Worm (Caenorhabditis elegans) whole organism, L3 larva: Measurements from ENCODE around the gene W06G6.2.

Experiments
- ama-1 ChIP-seq: fragments of 150-350 bp; optimal IDR thresholded peaks from 2 replicates; lab custom pipeline; 2018
- elt-1 ChIP-seq: fragments of 150-350 bp; optimal IDR thresholded peaks from 2 replicates; lab custom pipeline; 2014; ENCODE audit warnings: missing biosample characterization, missing genetic modification characterization
- elt-2 ChIP-seq: sonication (generic microtip); optimal IDR thresholded peaks from 2 replicates; lab custom pipeline; 2016; ENCODE audit warnings: missing genetic modification reagents, mild to moderate bottlenecking, missing genetic modification characterization, missing compliant biosample characterization
- mdl-1 ChIP-seq: fragments of 150-350 bp; optimal IDR thresholded peaks from 2 replicates; lab custom pipeline; 2014; ENCODE audit warnings: missing biosample characterization, missing genetic modification characterization
- nfya-1 ChIP-seq: sonication (generic microtip); optimal IDR thresholded peaks from 2 replicates; lab custom pipeline; 2017; ENCODE audit warnings: missing genetic modification characterization, mild to moderate bottlenecking, missing compliant biosample characterization, antibody characterized with exemption, moderate library complexity; ENCODE audit not compliant: insufficient read depth
- nhr-11 ChIP-seq: fragments of 150-350 bp; optimal IDR thresholded peaks from 2 replicates; lab custom pipeline; 2014; ENCODE audit warnings: missing biosample characterization, missing genetic modification characterization
- snpc-4 ChIP-seq: fragments of 150-350 bp; optimal IDR thresholded peaks from 2 replicates; lab custom pipeline; 2014; ENCODE audit warnings: missing biosample characterization, missing genetic modification characterization
- ztf-11 ChIP-seq: fragments of 150-350 bp; optimal IDR thresholded peaks from 2 replicates; lab custom pipeline; 2014; ENCODE audit warnings: missing biosample characterization, missing genetic modification characterization

ce11 chrV:16674399-16674798 lies 45.3 kb downstream of the W06G6.2 start:
- no peak for TF ChIP-seq elt-1 (tag; lab: Kevin White, UChicago)
- TF ChIP-seq nfya-1, result no peak
- TF ChIP-seq ztf-11 (tag; lab: Kevin White, UChicago), result no peak
- no peak for TF ChIP-seq snpc-4 (tag; lab: Kevin White, UChicago)
- no peak for TF ChIP-seq ama-1
- TF ChIP-seq nhr-11 (tag; lab: Kevin White, UChicago), result no peak
- no peak for TF ChIP-seq elt-2 (tag; lab: Kevin White, UChicago)
- no peak for TF ChIP-seq mdl-1 (tag; lab: Kevin White, UChicago)
